Worm (Caenorhabditis elegans) whole organism, young adult: ENCODE data around the gene anmt-2.

Experiments
- F37B4.10 ChIP-seq: fragments of 200-800 bp; sonication (Bioruptor generic); IDR thresholded peaks from 2 replicates; pipeline ENCODE4 v1.3.6; 2022; ENCODE audit warnings: missing genetic modification characterization, missing compliant biosample characterization
- F57A8.1 ChIP-seq: fragments of 200-800 bp; sonication (Bioruptor generic); optimal IDR thresholded peaks from 2 replicates; lab custom pipeline; 2018; ENCODE audit warnings: mild to moderate bottlenecking, missing genetic modification characterization, moderate library complexity, missing compliant biosample characterization
- T07F8.4 ChIP-seq: sonication (generic microtip); optimal IDR thresholded peaks from 2 replicates; lab custom pipeline; 2016; ENCODE audit warnings: mild to moderate bottlenecking, missing genetic modification characterization, moderate library complexity, missing compliant biosample characterization
- T26A5.8 ChIP-seq: sonication (generic microtip); optimal IDR thresholded peaks from 2 replicates; lab custom pipeline; 2016; ENCODE audit warnings: missing genetic modification characterization, missing compliant biosample characterization
- Y79H2A.3 ChIP-seq: fragments of 200-800 bp; sonication (Bioruptor generic); conservative IDR thresholded peaks from 2 replicates; pipeline ENCODE4 v1.3.6; 2022; ENCODE audit warnings: missing genetic modification reagents, missing genetic modification characterization, missing compliant biosample characterization
- ZK185.1 ChIP-seq: sonication (generic microtip); optimal IDR thresholded peaks from 2 replicates; lab custom pipeline; 2016; ENCODE audit warnings: mild to moderate bottlenecking, missing genetic modification characterization, missing compliant biosample characterization; ENCODE audit not compliant: poor library complexity, severe bottlenecking
- ama-1 ChIP-seq, 3 experiments: fragments of 150-350 bp in 1 of 3; sonication (generic microtip) in 2 of 3; optimal IDR thresholded peaks; 2 replicates each; lab custom pipeline; 2014 to 2018; ENCODE audit warnings: missing biosample characterization in 2 of 3, missing genetic modification characterization in 2 of 3, missing genetic modification reagents in 2 of 3
- aptf-2 ChIP-seq: fragments of 200-800 bp; sonication (Bioruptor generic); conservative IDR thresholded peaks from 2 replicates; pipeline ENCODE4 v1.3.6; 2022; ENCODE audit warnings: missing genetic modification reagents, missing genetic modification characterization, missing compliant biosample characterization
- bed-2 ChIP-seq: fragments of 200-800 bp; sonication (Bioruptor generic); IDR thresholded peaks from 2 replicates; pipeline ENCODE4 v1.3.6; 2022; ENCODE audit warnings: missing genetic modification reagents, missing genetic modification characterization, missing compliant biosample characterization
- ccch-3 ChIP-seq: fragments of 200-800 bp; sonication (Bioruptor generic); optimal IDR thresholded peaks from 2 replicates; lab custom pipeline; 2018; ENCODE audit warnings: mild to moderate bottlenecking, missing genetic modification characterization, missing compliant biosample characterization
- cebp-1 ChIP-seq, 2 experiments: fragments of 200-800 bp in 1 of 2; sonication (Bioruptor generic) in 1 of 2; sonication (generic microtip) in 1 of 2; IDR thresholded peaks in 1 of 2; optimal IDR thresholded peaks in 1 of 2; 2 replicates each; pipeline versions ENCODE4 v1.3.6 to Lab custom; 2017 to 2022; ENCODE audit warnings: missing compliant biosample characterization in 2 of 2, missing genetic modification characterization in 2 of 2, mild to moderate bottlenecking in 1 of 2, missing genetic modification reagents in 1 of 2, moderate library complexity in 1 of 2
- cebp-2 ChIP-seq: fragments of 200-800 bp; sonication (Bioruptor generic); IDR thresholded peaks from 2 replicates; pipeline ENCODE4 v1.3.6; 2022; ENCODE audit warnings: missing genetic modification characterization, missing compliant biosample characterization
- ceh-58 ChIP-seq: fragments of 200-800 bp; sonication (Bioruptor generic); IDR thresholded peaks from 2 replicates; pipeline ENCODE4 v1.3.6; 2022; ENCODE audit warnings: missing genetic modification characterization, missing compliant biosample characterization
- dox-1 ChIP-seq: fragments of 200-800 bp; sonication (Bioruptor generic); IDR thresholded peaks from 2 replicates; pipeline ENCODE4 v1.3.6; 2022; ENCODE audit warnings: missing genetic modification reagents, missing genetic modification characterization, missing compliant biosample characterization
- dpl-1 ChIP-seq: fragments of 150-350 bp; optimal IDR thresholded peaks from 2 replicates; lab custom pipeline; 2014; ENCODE audit warnings: missing biosample characterization, missing genetic modification reagents, missing genetic modification characterization
- egl-18 ChIP-seq: fragments of 200-800 bp; sonication (Bioruptor generic); IDR thresholded peaks from 2 replicates; pipeline ENCODE4 v1.3.6; 2022; ENCODE audit warnings: missing genetic modification reagents, missing genetic modification characterization, missing compliant biosample characterization
- egl-44 ChIP-seq: fragments of 200-800 bp; sonication (Bioruptor generic); IDR thresholded peaks from 2 replicates; pipeline ENCODE4 v1.3.6; 2022; ENCODE audit warnings: missing genetic modification reagents, missing genetic modification characterization, missing compliant biosample characterization
- egrh-3 ChIP-seq: fragments of 200-800 bp; sonication (Bioruptor generic); IDR thresholded peaks from 2 replicates; pipeline ENCODE4 v1.3.6; 2022; ENCODE audit warnings: missing genetic modification reagents, missing genetic modification characterization, missing compliant biosample characterization
- ets-4 ChIP-seq: fragments of 200-800 bp; sonication (Bioruptor generic); optimal IDR thresholded peaks from 2 replicates; lab custom pipeline; 2018; ENCODE audit warnings: mild to moderate bottlenecking, missing genetic modification characterization, missing compliant biosample characterization
- gei-17 ChIP-seq: fragments of 200-800 bp; sonication (Bioruptor generic); optimal IDR thresholded peaks from 2 replicates; lab custom pipeline; 2018; ENCODE audit warnings: mild to moderate bottlenecking, missing genetic modification characterization, missing compliant biosample characterization
- hlh-26 ChIP-seq: fragments of 200-800 bp; sonication (Bioruptor generic); conservative IDR thresholded peaks from 2 replicates; pipeline ENCODE4 v1.3.6; 2022; ENCODE audit warnings: missing genetic modification reagents, missing genetic modification characterization, missing compliant biosample characterization
- lir-1 ChIP-seq: fragments of 200-800 bp; sonication (Bioruptor generic); conservative IDR thresholded peaks from 2 replicates; pipeline ENCODE4 v1.3.6; 2022; ENCODE audit warnings: missing genetic modification reagents, missing genetic modification characterization, missing compliant biosample characterization
- madf-10 ChIP-seq: sonication (generic microtip); optimal IDR thresholded peaks from 2 replicates; lab custom pipeline; 2016; ENCODE audit warnings: mild to moderate bottlenecking, missing genetic modification characterization, missing compliant biosample characterization
- madf-8 ChIP-seq: fragments of 200-800 bp; sonication (Bioruptor generic); conservative IDR thresholded peaks from 2 replicates; pipeline ENCODE4 v1.3.6; 2022; ENCODE audit warnings: missing genetic modification reagents, missing genetic modification characterization, missing compliant biosample characterization
- mes-4 ChIP-seq: sonication (generic microtip); optimal IDR thresholded peaks from 2 replicates; lab custom pipeline; 2016; ENCODE audit warnings: missing genotype, missing genetic modification characterization, missing compliant biosample characterization
- nfya-2 ChIP-seq: fragments of 200-800 bp; sonication (Bioruptor generic); IDR thresholded peaks from 2 replicates; pipeline ENCODE4 v1.3.6; 2022; ENCODE audit warnings: missing genetic modification reagents, missing genetic modification characterization, missing compliant biosample characterization
- pha-4 ChIP-seq: fragments of 150-350 bp; sonication (generic microtip); optimal IDR thresholded peaks from 2 replicates; lab custom pipeline; 2014; ENCODE audit warnings: missing biosample characterization, missing genetic modification reagents, missing genetic modification characterization
- sdz-38 ChIP-seq: sonication (generic microtip); optimal IDR thresholded peaks from 2 replicates; lab custom pipeline; 2016; ENCODE audit warnings: missing genotype, missing genetic modification characterization, missing compliant biosample characterization
- snpc-3.4 ChIP-seq: sonication (generic microtip); optimal IDR thresholded peaks from 2 replicates; lab custom pipeline; 2017; ENCODE audit warnings: missing genetic modification characterization, mild to moderate bottlenecking, missing compliant biosample characterization, antibody characterized with exemption, moderate library complexity, missing genotype, missing genetic modification reagents
- snpc-4 ChIP-seq, 5 experiments: fragments of 150-350 bp in 1 of 5; sonication (generic microtip) in 4 of 5; optimal IDR thresholded peaks; 2 replicates each; lab custom pipeline; 2014 to 2018; ENCODE audit warnings: missing genetic modification characterization in 5 of 5, missing biosample characterization in 3 of 5, antibody characterized with exemption in 2 of 5, mild to moderate bottlenecking in 2 of 5, missing compliant biosample characterization in 2 of 5, missing genotype in 2 of 5, moderate library complexity in 2 of 5, missing genetic modification reagents in 1 of 5
- sptf-2 ChIP-seq: fragments of 200-800 bp; sonication (Bioruptor generic); optimal IDR thresholded peaks from 2 replicates; lab custom pipeline; 2018; ENCODE audit warnings: mild to moderate bottlenecking, missing genetic modification characterization, missing compliant biosample characterization
- tlf-1 ChIP-seq: fragments of 200-800 bp; sonication (Bioruptor generic); optimal IDR thresholded peaks from 2 replicates; lab custom pipeline; 2018; ENCODE audit warnings: mild to moderate bottlenecking, missing genetic modification characterization, missing compliant biosample characterization
- xnd-1 ChIP-seq: sonication (generic microtip); optimal IDR thresholded peaks from 2 replicates; lab custom pipeline; 2016; ENCODE audit warnings: missing genotype, missing genetic modification reagents, missing genetic modification characterization, missing compliant biosample characterization
- zim-3 ChIP-seq: sonication (generic microtip); optimal IDR thresholded peaks from 2 replicates; lab custom pipeline; 2017; ENCODE audit warnings: mild to moderate bottlenecking, missing genetic modification characterization, moderate library complexity, missing compliant biosample characterization

Gene anmt-2

ce11 chrIII:6158642-6159475 is 1.3 kb upstream of the anmt-2 start, which contains the start of gene nfm-1 (continued):
- peak; percentile 76 for TF ChIP-seq T26A5.8 (tag; lab: Kevin White, UChicago)
- TF ChIP-seq F37B4.10 (GFP tag; lab: Robert Waterston, UW): no peak
- TF ChIP-seq F57A8.1 (GFP tag; lab: Kevin White, UChicago): no peak
- no peak for TF ChIP-seq ama-1 (optimal IDR thresholded peaks at IDR 0.05; lab: Kevin White, UChicago)
- peak; percentile 10 to 43 for TF ChIP-seq ama-1 (GFP tag; optimal IDR thresholded peaks at IDR 0.05; lab: Kevin White, UChicago)
- no peak for TF ChIP-seq nfya-2
- peak; percentile 50; the same call in 1 of the 2 replicates for TF ChIP-seq lir-1 (GFP tag; lab: Robert Waterston, UW)
- TF ChIP-seq aptf-2 (GFP tag; lab: Robert Waterston, UW): no peak
- peak; percentile 41; the same call in 1 of the 2 replicates for TF ChIP-seq madf-8
- peak; percentile 57 for TF ChIP-seq T07F8.4 (tag; lab: Kevin White, UChicago)
- no peak for TF ChIP-seq ceh-58 (GFP tag; lab: Robert Waterston, UW)
- TF ChIP-seq egl-44 (GFP tag; lab: Robert Waterston, UW): peak; percentile 78
- TF ChIP-seq pha-4 (tag; lab: Kevin White, UChicago): peak; percentile 28
- TF ChIP-seq ZK185.1 (tag; lab: Kevin White, UChicago): peak; percentile 80
- TF ChIP-seq mes-4: peak; percentile 36
- TF ChIP-seq snpc-4 (GFP tag; optimal IDR thresholded peaks at IDR 0.05; lab: Kevin White, UChicago): peak; percentile 30
- TF ChIP-seq snpc-4 (tag; optimal IDR thresholded peaks at IDR 0.05; lab: Kevin White, UChicago): peak in 3 of 4 experiments; percentile 21 to 65 (median 44)
- TF ChIP-seq ets-4 (GFP tag; lab: Kevin White, UChicago): no peak
- TF ChIP-seq sptf-2 (GFP tag; lab: Kevin White, UChicago): no peak

ce11 chrIII:6155787-6156186 is 1.8 kb downstream of the anmt-2 start:
- TF ChIP-seq xnd-1 (tag; lab: Kevin White, UChicago) (no peak), egl-18 (no peak), lir-1 (GFP tag; lab: Robert Waterston, UW) (no peak), gei-17 (no peak), cebp-1 (GFP tag; IDR thresholded peaks at IDR 0.05; lab: Robert Waterston, UW) (no peak), cebp-1 (tag; optimal IDR thresholded peaks at IDR 0.05; lab: Kevin White, UChicago) (no peak), snpc-3.4 (tag; lab: Kevin White, UChicago) (no peak), ccch-3 (GFP tag; lab: Kevin White, UChicago) (no peak), dox-1 (GFP tag; lab: Robert Waterston, UW) (no peak), cebp-2 (no peak), bed-2 (GFP tag; lab: Robert Waterston, UW) (no peak), tlf-1 (GFP tag; lab: Kevin White, UChicago) (no peak), sdz-38 (no peak), T07F8.4 (tag; lab: Kevin White, UChicago) (no peak), Y79H2A.3 (GFP tag; lab: Robert Waterston, UW) (no peak), egrh-3 (GFP tag; lab: Robert Waterston, UW) (no peak), dpl-1 (GFP tag; lab: Kevin White, UChicago) (no peak), hlh-26 (GFP tag; lab: Robert Waterston, UW) (no peak), zim-3 (tag; lab: Kevin White, UChicago) (no peak)

- no peak for TF ChIP-seq madf-10 (tag; lab: Kevin White, UChicago)
Observed at ce11 chrIII:6154586-6154985, 3.0 kb downstream of the anmt-2 start.
